Fruit fly (Drosophila melanogaster) S2 (cell line): ENCODE results near the gene CG6144.

ENCODE experiments used
- CG8478 ChIP-seq: fragments of >200 bp; optimal IDR thresholded peaks from 2 replicates; lab custom pipeline; 2018
- CTCF ChIP-seq, 2 experiments: fragments of >200 bp; optimal IDR thresholded peaks; 2 replicates each; lab custom pipeline; 2018

dm6 chr2L:10474815-10475214 is 13.7 kb upstream of the CG6144 start:
- TF ChIP-seq CG8478 (lab: Kevin White, UChicago) (no peak), CTCF (optimal IDR thresholded peaks at IDR 0.05; lab: Kevin White, UChicago) (no peak)
